Worm (Caenorhabditis elegans) whole organism, early embryonic: ENCODE measurements around the gene B0564.2.

Experiments used
- B0310.2 ChIP-seq: sonication (generic microtip); optimal IDR thresholded peaks from 2 replicates; lab custom pipeline; 2016; ENCODE audit warnings: mild to moderate bottlenecking, missing genetic modification characterization, missing compliant biosample characterization
- F13C5.2 ChIP-seq: sonication (generic microtip); optimal IDR thresholded peaks from 2 replicates; lab custom pipeline; 2017; ENCODE audit warnings: mild to moderate bottlenecking, missing genetic modification characterization, inconsistent platforms, missing compliant biosample characterization
- aly-1 ChIP-seq: sonication (generic microtip); optimal IDR thresholded peaks from 2 replicates; lab custom pipeline; 2016; ENCODE audit warnings: missing genetic modification characterization, missing compliant biosample characterization
- ama-1 ChIP-seq: fragments of 150-350 bp; optimal IDR thresholded peaks from 2 replicates; lab custom pipeline; 2014
- ceh-13 ChIP-seq: fragments of 200-800 bp; sonication (Bioruptor generic); optimal IDR thresholded peaks from 2 replicates; lab custom pipeline; 2018; ENCODE audit warnings: mild to moderate bottlenecking, missing genetic modification characterization, missing compliant biosample characterization
- ceh-36 ChIP-seq: sonication (generic microtip); optimal IDR thresholded peaks from 2 replicates; lab custom pipeline; 2016; ENCODE audit warnings: missing genetic modification characterization, inconsistent platforms, missing compliant biosample characterization
- ets-7 ChIP-seq: sonication (generic microtip); optimal IDR thresholded peaks from 2 replicates; lab custom pipeline; 2016; ENCODE audit warnings: missing genotype, missing genetic modification characterization, missing compliant biosample characterization
- flt-1 ChIP-seq: fragments of 200-800 bp; sonication (Bioruptor generic); IDR thresholded peaks from 2 replicates; pipeline ENCODE4 v1.3.6; 2022; ENCODE audit warnings: missing genetic modification characterization, missing compliant biosample characterization
- hmg-4 ChIP-seq: fragments of 200-800 bp; sonication (Bioruptor generic); optimal IDR thresholded peaks from 2 replicates; lab custom pipeline; 2018; ENCODE audit warnings: mild to moderate bottlenecking, missing genetic modification characterization, missing compliant biosample characterization
- pes-1 ChIP-seq: fragments of 200-800 bp; sonication (Bioruptor generic); IDR thresholded peaks from 2 replicates; pipeline ENCODE4 v1.3.6; 2022; ENCODE audit warnings: missing genetic modification reagents, missing genetic modification characterization, missing compliant biosample characterization
- scrt-1 ChIP-seq: fragments of 200-800 bp; sonication (Bioruptor generic); IDR thresholded peaks from 2 replicates; pipeline ENCODE4 v1.3.6; 2022; ENCODE audit warnings: missing genetic modification characterization, missing compliant biosample characterization
- sea-1 ChIP-seq: fragments of 200-800 bp; sonication (Bioruptor generic); conservative IDR thresholded peaks from 2 replicates; pipeline ENCODE4 v1.3.6; 2022; ENCODE audit warnings: missing genetic modification characterization, missing compliant biosample characterization
- tbx-11 ChIP-seq: fragments of 200-800 bp; sonication (Bioruptor generic); IDR thresholded peaks from 2 replicates; pipeline ENCODE4 v1.3.6; 2022; ENCODE audit warnings: missing genetic modification characterization, missing compliant biosample characterization
- tra-4 ChIP-seq: sonication (generic microtip); optimal IDR thresholded peaks from 2 replicates; lab custom pipeline; 2017; ENCODE audit warnings: missing genetic modification characterization, missing compliant biosample characterization

DNA sequence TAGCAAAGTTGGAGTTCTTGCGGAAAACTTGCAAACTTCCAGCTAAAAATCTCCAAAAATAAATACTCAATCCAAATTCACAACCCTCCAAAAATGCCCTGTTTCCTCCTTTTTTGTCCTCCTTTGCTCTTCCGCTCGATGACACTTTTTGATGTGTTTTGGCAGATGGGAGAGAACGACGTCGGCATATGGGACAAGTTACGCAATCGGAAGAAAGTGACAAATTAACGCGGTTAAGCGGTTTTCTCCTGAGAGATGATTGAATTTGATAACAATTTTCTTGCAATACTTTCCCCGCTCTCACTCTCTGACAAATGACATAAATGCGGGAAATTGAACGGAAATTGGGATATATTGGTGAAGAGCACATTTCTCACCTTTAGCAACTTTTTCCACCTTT lies 9.2 kb downstream of the B0564.2 start:
- TF ChIP-seq ceh-13 (GFP tag; lab: Kevin White, UChicago) (no peak), ets-7 (tag; lab: Kevin White, UChicago) (no peak), ama-1 (no peak), pes-1 (GFP tag; lab: Robert Waterston, UW) (no peak), sea-1 (GFP tag; lab: Robert Waterston, UW) (no peak), tra-4 (tag; lab: Kevin White, UChicago) (no peak), flt-1 (no peak), F13C5.2 (tag; lab: Kevin White, UChicago) (no peak), hmg-4 (no peak), B0310.2 (tag; lab: Kevin White, UChicago) (no peak), aly-1 (no peak), tbx-11 (GFP tag; lab: Robert Waterston, UW) (no peak), ceh-36 (tag; lab: Kevin White, UChicago) (no peak), scrt-1 (no peak)
